Worm (Caenorhabditis elegans): Measurements from ENCODE around the gene ZK354.8.
"Not testable (repeated sequence)": the region's sequence is repeated elsewhere in the genome, so short reads cannot be mapped to it uniquely, and the experiment has no call there.

Gene ZK354.8

ce11 chrIV:5254678-5255077 is 51.3 kb downstream of the ZK354.8 start, which contains the start of gene F36H12.10:
Gene F36H12.10, minus strand, starts transcription at chrIV:5254778.
- not testable (repeated sequence) for TF ChIP-seq ztf-11 (tag; optimal IDR thresholded peaks at IDR 0.05); ces-1 (GFP tag; optimal IDR thresholded peaks at IDR 0.05); hlh-1 (tag; optimal IDR thresholded peaks at IDR 0.05)
